Worm (Caenorhabditis elegans): ENCODE results near the gene pod-2.

Gene pod-2

ce11 chrII:1101413-1101812 lies 35.2 kb upstream of the pod-2 start:
- TF ChIP-seq nhr-80 (tag; optimal IDR thresholded peaks at IDR 0.05) (peak; percentile 47), lin-40 (tag; optimal IDR thresholded peaks at IDR 0.05) (no peak), attf-3 (GFP tag; conservative IDR thresholded peaks at IDR 0.05) (no peak), ets-4 (GFP tag; optimal IDR thresholded peaks at IDR 0.05) (peak; percentile 0)

ce11 chrII:1102209-1102608 lies 34.4 kb upstream of the pod-2 start:
- no peak for TF ChIP-seq mel-28 (tag; optimal IDR thresholded peaks at IDR 0.05; ENCODE audit: borderline replicate concordance)
- TF ChIP-seq ztf-22 (GFP tag; optimal IDR thresholded peaks at IDR 0.05), result no peak
- no peak for TF ChIP-seq athp-1 (tag; optimal IDR thresholded peaks at IDR 0.05)
- TF ChIP-seq rpc-1 (optimal IDR thresholded peaks at IDR 0.05), result peak; percentile 12
- peak; percentile 55 for TF ChIP-seq rpc-1 (tag; optimal IDR thresholded peaks at IDR 0.05)
- TF ChIP-seq tbp1 (GFP tag; optimal IDR thresholded peaks at IDR 0.05), result peak; percentile 66
- TF ChIP-seq ets-4 (GFP tag; optimal IDR thresholded peaks at IDR 0.05), result no peak
- no peak for TF ChIP-seq gei-17 (GFP tag; optimal IDR thresholded peaks at IDR 0.05)
- TF ChIP-seq attf-3 (GFP tag; conservative IDR thresholded peaks at IDR 0.05), result no peak

ce11 chrII:1103484-1104100 lies 33.0 kb upstream of the pod-2 start:
- no peak for TF ChIP-seq somi-1 (GFP tag; optimal IDR thresholded peaks at IDR 0.05)
- TF ChIP-seq ceh-79 (tag; optimal IDR thresholded peaks at IDR 0.05), result no peak
- peak; percentile 96 for TF ChIP-seq nhr-80 (tag; optimal IDR thresholded peaks at IDR 0.05)
- TF ChIP-seq tbp1 (GFP tag; optimal IDR thresholded peaks at IDR 0.05), result peak; percentile 65
- TF ChIP-seq ets-4 (GFP tag; optimal IDR thresholded peaks at IDR 0.05), result peak; percentile 83
- no peak for TF ChIP-seq hlh-12 (tag; optimal IDR thresholded peaks at IDR 0.05)
- no peak for TF ChIP-seq ztf-25 (GFP tag; IDR thresholded peaks at IDR 0.05)
- peak; percentile 13 for TF ChIP-seq rpc-1 (optimal IDR thresholded peaks at IDR 0.05)
- peak; percentile 57 for TF ChIP-seq rpc-1 (tag; optimal IDR thresholded peaks at IDR 0.05)
- TF ChIP-seq atf-7 (tag; optimal IDR thresholded peaks at IDR 0.05), result peak; percentile 69
- TF ChIP-seq unc-62 (GFP tag; optimal IDR thresholded peaks at IDR 0.05), result peak; percentile 55
- TF ChIP-seq ztf-22 (GFP tag; optimal IDR thresholded peaks at IDR 0.05), result peak; percentile 65
- TF ChIP-seq pha-4 (tag; optimal IDR thresholded peaks at IDR 0.05), result peak; percentile 68
- TF ChIP-seq sdz-38 (tag; optimal IDR thresholded peaks at IDR 0.05), result no peak
- no peak for TF ChIP-seq fkh-3 (tag; optimal IDR thresholded peaks at IDR 0.05)
- TF ChIP-seq chd-7 (tag; optimal IDR thresholded peaks at IDR 0.05), result no peak
- TF ChIP-seq dox-1 (GFP tag; IDR thresholded peaks at IDR 0.05), result peak; percentile 54; the same call in 1 of the 2 replicates
- TF ChIP-seq mel-28 (tag; optimal IDR thresholded peaks at IDR 0.05; ENCODE audit: borderline replicate concordance), result no peak
- peak; percentile 27; the same call in 1 of the 2 replicates for TF ChIP-seq cebp-1 (GFP tag; IDR thresholded peaks at IDR 0.05)
- TF ChIP-seq cebp-1 (tag; optimal IDR thresholded peaks at IDR 0.05), result no peak

ce11 chrII:1104409-1104808 lies 32.2 kb upstream of the pod-2 start, which contains the start of gene T13B5.9:
Gene T13B5.9 (minus strand): TSS chrII:1104509.
- TF ChIP-seq ceh-79 (tag; optimal IDR thresholded peaks at IDR 0.05), result no peak
- TF ChIP-seq rcor-1 (GFP tag; IDR thresholded peaks at IDR 0.05), result no peak
- no peak for TF ChIP-seq nfyb-1 (GFP tag; IDR thresholded peaks at IDR 0.05)
- TF ChIP-seq snpc-4 (GFP tag; optimal IDR thresholded peaks at IDR 0.05), result no peak
- no peak for TF ChIP-seq snpc-4 (tag; optimal IDR thresholded peaks at IDR 0.05)
- no peak for TF ChIP-seq T26A5.8 (tag; optimal IDR thresholded peaks at IDR 0.05)
- no peak for TF ChIP-seq ceh-58 (GFP tag; IDR thresholded peaks at IDR 0.05)
- TF ChIP-seq rec-8 (tag; optimal IDR thresholded peaks at IDR 0.05), result no peak
- TF ChIP-seq ztf-25 (GFP tag; IDR thresholded peaks at IDR 0.05), result no peak
- no peak for TF ChIP-seq mxl-1 (tag; optimal IDR thresholded peaks at IDR 0.05)
- no peak for TF ChIP-seq somi-1 (GFP tag; optimal IDR thresholded peaks at IDR 0.05)
- no peak for TF ChIP-seq tbp1 (GFP tag; optimal IDR thresholded peaks at IDR 0.05)
- TF ChIP-seq aptf-2 (GFP tag; conservative IDR thresholded peaks at IDR 0.05), result no peak
- no peak for TF ChIP-seq Y95B8A.8 (GFP tag; IDR thresholded peaks at IDR 0.05)
- no peak for TF ChIP-seq xnd-1 (tag; optimal IDR thresholded peaks at IDR 0.05)
- no peak for TF ChIP-seq mel-28 (tag; optimal IDR thresholded peaks at IDR 0.05; ENCODE audit: borderline replicate concordance)
- TF ChIP-seq K12H6.12 (tag; optimal IDR thresholded peaks at IDR 0.05), result no peak
- TF ChIP-seq attf-5 (GFP tag; optimal IDR thresholded peaks at IDR 0.05), result no peak
- TF ChIP-seq F37B4.10 (GFP tag; IDR thresholded peaks at IDR 0.05), result no peak
- no peak for TF ChIP-seq ZK185.1 (tag; optimal IDR thresholded peaks at IDR 0.05; ENCODE audit: poor library complexity, severe bottlenecking)

Measured in whole organism, young adult.